Worm (Caenorhabditis elegans): ENCODE data around the gene ZC21.8.

DNA sequence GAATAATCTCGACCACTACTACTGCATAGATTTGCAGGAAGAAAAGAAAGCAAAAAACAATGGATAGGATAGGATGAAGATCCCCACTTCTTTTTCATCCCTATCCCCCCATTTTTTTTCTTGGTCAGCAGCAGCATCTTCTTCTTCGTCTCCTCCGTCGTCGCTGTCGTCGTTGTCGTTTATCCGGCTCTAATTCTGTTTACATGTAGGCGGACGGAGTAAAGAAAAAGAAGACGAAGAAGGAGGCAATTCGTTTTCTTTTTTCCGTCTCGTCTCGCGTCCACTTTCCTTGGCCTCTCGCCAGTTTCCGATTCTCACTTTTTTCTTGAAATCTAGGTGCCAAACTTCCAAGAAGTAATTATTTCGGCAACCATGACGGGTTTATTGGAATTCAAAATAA is 8.1 kb downstream of the ZC21.8 start:
- no peak for TF ChIP-seq dao-5 (tag; optimal IDR thresholded peaks at IDR 0.05)
- TF ChIP-seq him-1 (tag; optimal IDR thresholded peaks at IDR 0.05): no peak
